Worm (Caenorhabditis elegans): ENCODE results near the gene F14F8.8.
"Not testable (repeated sequence)": the region's sequence is repeated elsewhere in the genome, so short reads cannot be mapped to it uniquely, and the experiment has no call there.

F14F8.8 gene

ce11 chrV:16679981-16680380 is 7.9 kb upstream of the F14F8.8 start, which contains the start of gene srw-44:
TSS of gene srw-44 (plus strand) at chrV:16680281.
- TF ChIP-seq dao-5 (tag; optimal IDR thresholded peaks at IDR 0.05) (no peak), W03F9.2 (tag; optimal IDR thresholded peaks at IDR 0.05) (no peak), him-1 (tag; optimal IDR thresholded peaks at IDR 0.05) (no peak)

ce11 chrV:16679237-16679636 is 7.1 kb upstream of the F14F8.8 start, which contains the start of gene srz-103:
TSS of gene srz-103 (minus strand) at chrV:16679337.
- TF ChIP-seq him-1 (tag; optimal IDR thresholded peaks at IDR 0.05) (no peak), dao-5 (tag; optimal IDR thresholded peaks at IDR 0.05) (no peak), W03F9.2 (tag; optimal IDR thresholded peaks at IDR 0.05) (no peak)

ce11 chrV:16675553-16675952 is 3.5 kb upstream of the F14F8.8 start, which contains the start of gene srz-1:
TSS of gene srz-1 (plus strand) at chrV:16675853.
- TF ChIP-seq W03F9.2 (tag; optimal IDR thresholded peaks at IDR 0.05) (no peak), him-1 (tag; optimal IDR thresholded peaks at IDR 0.05) (no peak), dao-5 (tag; optimal IDR thresholded peaks at IDR 0.05) (no peak)

- TF ChIP-seq dao-5 (tag; optimal IDR thresholded peaks at IDR 0.05): no peak
- TF ChIP-seq W03F9.2 (tag; optimal IDR thresholded peaks at IDR 0.05): no peak
- TF ChIP-seq him-1 (tag; optimal IDR thresholded peaks at IDR 0.05): no peak
Measured at ce11 chrV:16674399-16674798, 2.3 kb upstream of the F14F8.8 start.

- TF ChIP-seq dao-5 (tag; optimal IDR thresholded peaks at IDR 0.05): no peak
- no peak for TF ChIP-seq him-1 (tag; optimal IDR thresholded peaks at IDR 0.05)
- no peak for TF ChIP-seq W03F9.2 (tag; optimal IDR thresholded peaks at IDR 0.05)
Measured at ce11 chrV:16671190-16671589, 908 bp downstream of the F14F8.8 start, which contains the start of gene str-61. TSS of gene str-61 (minus strand) at chrV:16671290.

ce11 chrV:16668473-16668872 is 3.6 kb downstream of the F14F8.8 start, which contains the start of gene F14F8.9:
TSS of gene F14F8.9 (minus strand) at chrV:16668573.
- TF ChIP-seq dao-5 (tag; optimal IDR thresholded peaks at IDR 0.05) (no peak), him-1 (tag; optimal IDR thresholded peaks at IDR 0.05) (no peak), W03F9.2 (tag; optimal IDR thresholded peaks at IDR 0.05) (no peak)

ce11 chrV:16666647-16667046 is 5.5 kb downstream of the F14F8.8 start, which contains the start of gene F14F8.14:
TSS of gene F14F8.14 (minus strand) at chrV:16666747.
- TF ChIP-seq dao-5 (tag; optimal IDR thresholded peaks at IDR 0.05) (no peak), W03F9.2 (tag; optimal IDR thresholded peaks at IDR 0.05) (no peak), him-1 (tag; optimal IDR thresholded peaks at IDR 0.05) (no peak)

- TF ChIP-seq dao-5, him-1, W03F9.2 (tag; optimal IDR thresholded peaks at IDR 0.05): not testable (repeated sequence)
Measured at ce11 chrV:16660816-16661215, 11.3 kb downstream of the F14F8.8 start, which contains the start of gene Y70C5B.2. TSS of gene Y70C5B.2 (minus strand) at chrV:16660916.

- not testable (repeated sequence) for TF ChIP-seq him-1, dao-5, W03F9.2 (tag; optimal IDR thresholded peaks at IDR 0.05)
Measured at ce11 chrV:16654242-16654641, 17.9 kb downstream of the F14F8.8 start, which contains the start of gene W06G6.15. TSS of gene W06G6.15 (plus strand) at chrV:16654542.

- not testable (repeated sequence) for TF ChIP-seq dao-5, W03F9.2, him-1 (tag; optimal IDR thresholded peaks at IDR 0.05)
Measured at ce11 chrV:16649200-16649599, 22.9 kb downstream of the F14F8.8 start, which contains the start of gene W06G6.11. TSS of gene W06G6.11 (minus strand) at chrV:16649300.

ce11 chrV:16648317-16649018 is 23.6 kb downstream of the F14F8.8 start, which contains the start of gene W06G6.20:
TSS of gene W06G6.20 (minus strand) at chrV:16648367.
- TF ChIP-seq dao-5 (tag; optimal IDR thresholded peaks at IDR 0.05) (no peak), W03F9.2 (tag; optimal IDR thresholded peaks at IDR 0.05) (no peak), him-1 (tag; optimal IDR thresholded peaks at IDR 0.05) (no peak)

ce11 chrV:16647093-16647492 is 25.0 kb downstream of the F14F8.8 start, which contains the start of gene W06G6.10:
TSS of gene W06G6.10 (minus strand) at chrV:16647193.
- TF ChIP-seq dao-5 (tag; optimal IDR thresholded peaks at IDR 0.05) (no peak), W03F9.2 (tag; optimal IDR thresholded peaks at IDR 0.05) (no peak), him-1 (tag; optimal IDR thresholded peaks at IDR 0.05) (no peak)

- TF ChIP-seq him-1 (tag; optimal IDR thresholded peaks at IDR 0.05) (no peak), W03F9.2 (tag; optimal IDR thresholded peaks at IDR 0.05) (no peak), dao-5 (tag; optimal IDR thresholded peaks at IDR 0.05) (no peak)
Measured at ce11 chrV:16646372-16646771, 25.7 kb downstream of the F14F8.8 start, which contains the start of gene W06G6.9. TSS of gene W06G6.9 (minus strand) at chrV:16646472.
